Worm (Caenorhabditis elegans) whole organism, L4 larva: ENCODE results near the gene F54D8.10.

Experiments
- F26F4.8 ChIP-seq: fragments of 200-800 bp; sonication (Bioruptor generic); conservative IDR thresholded peaks from 2 replicates; pipeline ENCODE4 v1.3.6; 2022; ENCODE audit warnings: missing genetic modification characterization, missing compliant biosample characterization
- F37D6.2 ChIP-seq: sonication (generic microtip); optimal IDR thresholded peaks from 2 replicates; lab custom pipeline; 2016; ENCODE audit warnings: mild to moderate bottlenecking, missing genetic modification characterization, missing compliant biosample characterization
- T20F7.1 ChIP-seq: fragments of 200-800 bp; sonication (Bioruptor generic); optimal IDR thresholded peaks from 2 replicates; lab custom pipeline; 2018; ENCODE audit warnings: mild to moderate bottlenecking, missing genetic modification characterization, missing compliant biosample characterization
- Y75B8A.6 ChIP-seq: fragments of 200-800 bp; sonication (Bioruptor generic); IDR thresholded peaks from 2 replicates; pipeline ENCODE4 v1.3.6; 2022; ENCODE audit warnings: missing genetic modification reagents, missing genetic modification characterization, missing compliant biosample characterization
- arid-1 ChIP-seq: fragments of 200-800 bp; sonication (Bioruptor generic); conservative IDR thresholded peaks from 2 replicates; pipeline ENCODE4 v1.3.6; 2022; ENCODE audit warnings: missing genetic modification reagents, missing genetic modification characterization, missing compliant biosample characterization
- ceh-82 ChIP-seq: sonication (generic microtip); optimal IDR thresholded peaks from 2 replicates; lab custom pipeline; 2017; ENCODE audit warnings: missing biosample characterization, missing genetic modification characterization
- ces-1 ChIP-seq: fragments of 150-350 bp; sonication (generic microtip); optimal IDR thresholded peaks from 4 replicates; lab custom pipeline; 2014; ENCODE audit warnings: missing biosample characterization, missing genetic modification reagents, missing genetic modification characterization
- ctbp-1 ChIP-seq: fragments of 200-800 bp; sonication (Bioruptor generic); IDR thresholded peaks from 2 replicates; pipeline ENCODE4 v1.3.6; 2022; ENCODE audit warnings: missing genetic modification reagents, missing genetic modification characterization, missing compliant biosample characterization
- daf-12 ChIP-seq: fragments of 150-350 bp; optimal IDR thresholded peaks from 2 replicates; lab custom pipeline; 2014; ENCODE audit warnings: missing biosample characterization, missing genetic modification reagents, missing genetic modification characterization
- daf-16 ChIP-seq, 3 experiments: sonication (generic microtip); optimal IDR thresholded peaks; 2 replicates each; lab custom pipeline; 2016 to 2017; ENCODE audit warnings: missing genetic modification characterization in 3 of 3, missing genetic modification reagents in 3 of 3, mild to moderate bottlenecking in 2 of 3, missing compliant biosample characterization in 2 of 3, missing biosample characterization in 1 of 3, moderate library complexity in 1 of 3
- daf-19 ChIP-seq: fragments of 200-800 bp; sonication (Bioruptor generic); conservative IDR thresholded peaks from 2 replicates; pipeline ENCODE4 v1.3.6; 2022; ENCODE audit warnings: missing genetic modification characterization, missing compliant biosample characterization
- dmd-6 ChIP-seq: fragments of 200-800 bp; sonication (Bioruptor generic); IDR thresholded peaks from 2 replicates; pipeline ENCODE4 v1.3.6; 2022; ENCODE audit warnings: missing genetic modification reagents, missing genetic modification characterization, missing compliant biosample characterization
- dpl-1 ChIP-seq: fragments of 150-350 bp; optimal IDR thresholded peaks from 2 replicates; lab custom pipeline; 2014; ENCODE audit warnings: missing biosample characterization, missing genetic modification reagents, missing genetic modification characterization
- dve-1 ChIP-seq: sonication (generic microtip); optimal IDR thresholded peaks from 2 replicates; lab custom pipeline; 2017; ENCODE audit warnings: antibody characterized with exemption, mild to moderate bottlenecking, missing genetic modification characterization, missing compliant biosample characterization; ENCODE audit not compliant: insufficient read depth
- fkh-10 ChIP-seq: fragments of 150-350 bp; optimal IDR thresholded peaks from 2 replicates; lab custom pipeline; 2014; ENCODE audit warnings: missing biosample characterization, missing genetic modification reagents, missing genetic modification characterization
- hif-1 ChIP-seq, 2 experiments: sonication (generic microtip); optimal IDR thresholded peaks; 2 replicates each; lab custom pipeline; 2016 to 2017; ENCODE audit warnings: missing compliant biosample characterization in 2 of 2, missing genetic modification characterization in 2 of 2, missing genetic modification reagents in 2 of 2, missing genotype in 2 of 2, mild to moderate bottlenecking in 1 of 2
- hlh-11 ChIP-seq: fragments of 200-800 bp; sonication (Bioruptor generic); optimal IDR thresholded peaks from 2 replicates; lab custom pipeline; 2018; ENCODE audit warnings: mild to moderate bottlenecking, missing genetic modification characterization, missing compliant biosample characterization
- hlh-30 ChIP-seq: sonication (generic microtip); optimal IDR thresholded peaks from 2 replicates; lab custom pipeline; 2017; ENCODE audit warnings: antibody characterized with exemption, mild to moderate bottlenecking, missing genetic modification characterization, missing compliant biosample characterization; ENCODE audit not compliant: insufficient read depth
- lim-7 ChIP-seq: fragments of 200-800 bp; sonication (Bioruptor generic); IDR thresholded peaks from 2 replicates; pipeline ENCODE4 v1.3.6; 2022; ENCODE audit warnings: missing genetic modification characterization, missing compliant biosample characterization
- lsy-2 ChIP-seq, 2 experiments: fragments of 150-350 bp in 1 of 2; sonication (generic microtip) in 1 of 2; optimal IDR thresholded peaks; 2 replicates each; lab custom pipeline; 2014 to 2017; ENCODE audit warnings: missing biosample characterization in 2 of 2, missing genetic modification characterization in 2 of 2
- mdl-1 ChIP-seq, 2 experiments: fragments of 150-350 bp in 1 of 2; sonication (generic microtip) in 1 of 2; optimal IDR thresholded peaks; 2 replicates each; lab custom pipeline; 2014 to 2017; ENCODE audit warnings: missing biosample characterization in 2 of 2, missing genetic modification characterization in 2 of 2
- mdt-29 ChIP-seq: fragments of 200-800 bp; sonication (Bioruptor generic); IDR thresholded peaks from 2 replicates; pipeline ENCODE4 v1.3.6; 2022; ENCODE audit warnings: missing genetic modification reagents, missing genetic modification characterization, missing compliant biosample characterization
- mep-1 ChIP-seq: fragments of 150-350 bp; sonication (generic microtip); optimal IDR thresholded peaks from 3 replicates; lab custom pipeline; 2014; ENCODE audit warnings: missing biosample characterization, missing genetic modification characterization
- mes-2 ChIP-seq: sonication (generic microtip); optimal IDR thresholded peaks from 2 replicates; lab custom pipeline; 2016; ENCODE audit warnings: missing genotype, mild to moderate bottlenecking, missing genetic modification characterization, missing compliant biosample characterization; ENCODE audit not compliant: poor library complexity, severe bottlenecking
- mxl-3 ChIP-seq: fragments of 200-800 bp; sonication (Bioruptor generic); optimal IDR thresholded peaks from 2 replicates; lab custom pipeline; 2018; ENCODE audit warnings: mild to moderate bottlenecking, missing genetic modification characterization, missing compliant biosample characterization
- nhr-28 ChIP-seq: fragments of 150-350 bp; optimal IDR thresholded peaks from 2 replicates; lab custom pipeline; 2014; ENCODE audit warnings: missing biosample characterization, missing genetic modification characterization
- nhr-6 ChIP-seq: fragments of 150-350 bp; optimal IDR thresholded peaks from 2 replicates; lab custom pipeline; 2014; ENCODE audit warnings: missing biosample characterization, missing genetic modification characterization
- nhr-77 ChIP-seq: fragments of 150-350 bp; optimal IDR thresholded peaks from 2 replicates; lab custom pipeline; 2014; ENCODE audit warnings: missing biosample characterization, missing genetic modification characterization
- pha-4 ChIP-seq, 2 experiments: fragments of 150-350 bp in 1 of 2; fragments of 200-800 bp in 1 of 2; sonication (Bioruptor generic) in 1 of 2; IDR thresholded peaks in 1 of 2; optimal IDR thresholded peaks in 1 of 2; 2 replicates each; pipeline versions ENCODE4 v1.3.6 to Lab custom; 2014 to 2022; ENCODE audit warnings: missing genetic modification characterization in 2 of 2, missing genetic modification reagents in 2 of 2, missing biosample characterization in 1 of 2, missing compliant biosample characterization in 1 of 2
- pqm-1 ChIP-seq: sonication (generic microtip); optimal IDR thresholded peaks from 2 replicates; lab custom pipeline; 2017; ENCODE audit warnings: missing biosample characterization, missing genetic modification characterization
- rbr-2 ChIP-seq: sonication (generic microtip); optimal IDR thresholded peaks from 2 replicates; lab custom pipeline; 2016; ENCODE audit warnings: missing genotype, missing genetic modification characterization, missing compliant biosample characterization
- spr-1 ChIP-seq: sonication (generic microtip); optimal IDR thresholded peaks from 2 replicates; lab custom pipeline; 2016; ENCODE audit warnings: mild to moderate bottlenecking, missing genetic modification characterization, missing compliant biosample characterization
- spr-3 ChIP-seq: fragments of 200-800 bp; sonication (Bioruptor generic); optimal IDR thresholded peaks from 2 replicates; lab custom pipeline; 2018; ENCODE audit warnings: mild to moderate bottlenecking, missing genetic modification characterization, missing compliant biosample characterization
- tag-97 ChIP-seq: fragments of 200-800 bp; sonication (Bioruptor generic); IDR thresholded peaks from 2 replicates; pipeline ENCODE4 v1.3.6; 2022; ENCODE audit warnings: missing genetic modification characterization, missing compliant biosample characterization
- tra-1 ChIP-seq: fragments of 200-800 bp; sonication (Bioruptor generic); IDR thresholded peaks from 2 replicates; pipeline ENCODE4 v1.3.6; 2022; ENCODE audit warnings: missing genetic modification reagents, missing genetic modification characterization, missing compliant biosample characterization
- unc-39 ChIP-seq: sonication (generic microtip); optimal IDR thresholded peaks from 2 replicates; lab custom pipeline; 2017; ENCODE audit warnings: missing biosample characterization, missing genetic modification characterization
- unc-62 ChIP-seq, 3 experiments: fragments of 150-350 bp in 1 of 3; sonication (generic microtip); optimal IDR thresholded peaks in 2 of 3; peaks in 1 of 3; 1 replicate in 1 of 3; 2 replicates in 2 of 3; lab custom pipeline; 2014 to 2017; ENCODE audit warnings: missing biosample characterization in 3 of 3, missing genetic modification characterization in 3 of 3, missing genetic modification reagents in 3 of 3, missing genotype in 1 of 3
- zip-11 ChIP-seq: fragments of 200-800 bp; sonication (Bioruptor generic); IDR thresholded peaks from 2 replicates; pipeline ENCODE4 v1.3.6; 2022; ENCODE audit warnings: missing genetic modification characterization, missing compliant biosample characterization

F54D8.10 gene

ce11 chrIII:5094506-5094905, at the start of gene F54D8.10:
F54D8.10 (plus strand) TSS chrIII:5094806.
- TF ChIP-seq hlh-11 (no peak), F37D6.2 (tag; lab: Kevin White, UChicago) (no peak), dpl-1 (GFP tag; lab: Kevin White, UChicago) (no peak), spr-3 (no peak), arid-1 (GFP tag; lab: Robert Waterston, UW) (no peak), Y75B8A.6 (GFP tag; lab: Robert Waterston, UW) (no peak), tra-1 (GFP tag; lab: Robert Waterston, UW) (no peak), hif-1 (tag; optimal IDR thresholded peaks at IDR 0.05; lab: Kevin White, UChicago) (no peak), daf-12 (tag; lab: Kevin White, UChicago) (no peak), daf-19 (GFP tag; lab: Robert Waterston, UW) (no peak), daf-16 (GFP tag; optimal IDR thresholded peaks at IDR 0.05; lab: Kevin White, UChicago) (no peak), daf-16 (tag; optimal IDR thresholded peaks at IDR 0.05; lab: Kevin White, UChicago) (no peak), nhr-28 (tag; lab: Kevin White, UChicago) (no peak), F26F4.8 (no peak), spr-1 (tag; lab: Kevin White, UChicago) (no peak), hlh-30 (tag; lab: Kevin White, UChicago) (no peak), mdt-29 (GFP tag; lab: Robert Waterston, UW) (no peak), ceh-82 (tag; lab: Kevin White, UChicago) (no peak)

- TF ChIP-seq mdl-1 (tag; optimal IDR thresholded peaks at IDR 0.05; lab: Kevin White, UChicago) (peak in 1 of 2 experiments; percentile 5), T20F7.1 (peak; percentile 25), lim-7 (no peak), hif-1 (tag; optimal IDR thresholded peaks at IDR 0.05; lab: Kevin White, UChicago) (peak in 1 of 2 experiments; percentile 33), zip-11 (GFP tag; lab: Robert Waterston, UW) (no peak), pqm-1 (tag; lab: Kevin White, UChicago) (peak; percentile 85), nhr-28 (tag; lab: Kevin White, UChicago) (peak; percentile 77), dmd-6 (GFP tag; lab: Robert Waterston, UW) (peak; percentile 57; the same call in 1 of the 2 replicates), dve-1 (tag; lab: Kevin White, UChicago) (peak; percentile 79), unc-62 (GFP tag; optimal IDR thresholded peaks at IDR 0.05 in 1 of 2; lab: Kevin White, UChicago) (peak in 1 of 2 experiments; percentile 20), unc-62 (tag; optimal IDR thresholded peaks at IDR 0.05; lab: Kevin White, UChicago) (no peak), mxl-3 (GFP tag; lab: Kevin White, UChicago) (peak; percentile 80), tag-97 (GFP tag; lab: Robert Waterston, UW) (no peak), ces-1 (GFP tag; lab: Kevin White, UChicago) (peak; percentile 12), ctbp-1 (GFP tag; lab: Robert Waterston, UW) (no peak), nhr-6 (peak; percentile 50), pha-4 (GFP tag; IDR thresholded peaks at IDR 0.05; lab: Robert Waterston, UW) (no peak), pha-4 (tag; optimal IDR thresholded peaks at IDR 0.05; lab: Kevin White, UChicago) (peak; percentile 76), tra-1 (GFP tag; lab: Robert Waterston, UW) (no peak), mes-2 (peak; percentile 83), daf-16 (GFP tag; optimal IDR thresholded peaks at IDR 0.05; lab: Kevin White, UChicago) (no peak), daf-16 (tag; optimal IDR thresholded peaks at IDR 0.05; lab: Kevin White, UChicago) (peak; percentile 24), nhr-77 (tag; lab: Kevin White, UChicago) (peak; percentile 42), dpl-1 (GFP tag; lab: Kevin White, UChicago) (peak; percentile 54), fkh-10 (GFP tag; lab: Kevin White, UChicago) (peak; percentile 37), lsy-2 (tag; optimal IDR thresholded peaks at IDR 0.05; lab: Kevin White, UChicago) (peak in 1 of 2 experiments; percentile 59), hlh-30 (tag; lab: Kevin White, UChicago) (peak; percentile 58), mep-1 (tag; lab: Kevin White, UChicago) (peak; percentile 71), rbr-2 (tag; lab: Kevin White, UChicago) (peak; percentile 1), unc-39 (tag; lab: Kevin White, UChicago) (no peak)
Measured at ce11 chrIII:5047175-5047574, 47.4 kb upstream of the F54D8.10 start, which contains the start of gene txbp-3. txbp-3 (minus strand) TSS chrIII:5047459.
